Worm (Caenorhabditis elegans) whole organism, young adult: ENCODE data around the gene pigk-1.
A peak's percentile ranks its signal among the peaks of the same experiment; 100 is the strongest.

Source experiments
- B0035.1 ChIP-seq: sonication (generic microtip); optimal IDR thresholded peaks from 2 replicates; lab custom pipeline; 2016; ENCODE audit warnings: missing genetic modification characterization, mild to moderate bottlenecking, missing compliant biosample characterization, missing genotype, missing genetic modification reagents
- B0336.3 ChIP-seq: fragments of 200-800 bp; sonication (Bioruptor generic); IDR thresholded peaks from 2 replicates; pipeline ENCODE4 v1.3.6; 2022; ENCODE audit warnings: missing genetic modification characterization, missing compliant biosample characterization
- C17E4.6 ChIP-seq: fragments of 200-800 bp; sonication (Bioruptor generic); IDR thresholded peaks from 2 replicates; pipeline ENCODE4 v1.3.6; 2022; ENCODE audit warnings: missing genetic modification reagents, missing genetic modification characterization, missing compliant biosample characterization
- F39B2.1 ChIP-seq: fragments of 200-800 bp; sonication (Bioruptor generic); IDR thresholded peaks from 2 replicates; pipeline ENCODE4 v1.3.6; 2022; ENCODE audit warnings: missing genetic modification reagents, missing genetic modification characterization, missing compliant biosample characterization
- F52B5.7 ChIP-seq: sonication (generic microtip); optimal IDR thresholded peaks from 2 replicates; lab custom pipeline; 2016; ENCODE audit warnings: mild to moderate bottlenecking, missing genetic modification characterization, missing compliant biosample characterization
- F57C9.4 ChIP-seq: sonication (generic microtip); optimal IDR thresholded peaks from 2 replicates; lab custom pipeline; 2017; ENCODE audit warnings: mild to moderate bottlenecking, missing genetic modification characterization, missing compliant biosample characterization
- K12H6.12 ChIP-seq: fragments of 200-800 bp; sonication (Bioruptor generic); optimal IDR thresholded peaks from 2 replicates; lab custom pipeline; 2018; ENCODE audit warnings: mild to moderate bottlenecking, missing genetic modification characterization, missing compliant biosample characterization
- T07F8.4 ChIP-seq: sonication (generic microtip); optimal IDR thresholded peaks from 2 replicates; lab custom pipeline; 2016; ENCODE audit warnings: mild to moderate bottlenecking, missing genetic modification characterization, moderate library complexity, missing compliant biosample characterization
- T26A5.8 ChIP-seq: sonication (generic microtip); optimal IDR thresholded peaks from 2 replicates; lab custom pipeline; 2016; ENCODE audit warnings: missing genetic modification characterization, missing compliant biosample characterization
- Y53G8AR.9 ChIP-seq: fragments of 200-800 bp; sonication (Bioruptor generic); conservative IDR thresholded peaks from 2 replicates; pipeline ENCODE4 v1.3.6; 2022; ENCODE audit warnings: missing genetic modification reagents, missing genetic modification characterization, missing compliant biosample characterization
- Y67H2A.10 ChIP-seq: fragments of 200-800 bp; sonication (Bioruptor generic); conservative IDR thresholded peaks from 2 replicates; pipeline ENCODE4 v1.3.6; 2022; ENCODE audit warnings: missing genetic modification reagents, missing genetic modification characterization, missing compliant biosample characterization
- ZK185.1 ChIP-seq: sonication (generic microtip); optimal IDR thresholded peaks from 2 replicates; lab custom pipeline; 2016; ENCODE audit warnings: mild to moderate bottlenecking, missing genetic modification characterization, missing compliant biosample characterization; ENCODE audit not compliant: poor library complexity, severe bottlenecking
- aptf-2 ChIP-seq: fragments of 200-800 bp; sonication (Bioruptor generic); conservative IDR thresholded peaks from 2 replicates; pipeline ENCODE4 v1.3.6; 2022; ENCODE audit warnings: missing genetic modification reagents, missing genetic modification characterization, missing compliant biosample characterization
- atf-7 ChIP-seq: sonication (generic microtip); optimal IDR thresholded peaks from 2 replicates; lab custom pipeline; 2017; ENCODE audit warnings: mild to moderate bottlenecking, missing genetic modification characterization, missing compliant biosample characterization
- athp-1 ChIP-seq: sonication (generic microtip); optimal IDR thresholded peaks from 2 replicates; lab custom pipeline; 2017; ENCODE audit warnings: mild to moderate bottlenecking, missing genetic modification characterization, missing compliant biosample characterization
- bed-2 ChIP-seq: fragments of 200-800 bp; sonication (Bioruptor generic); IDR thresholded peaks from 2 replicates; pipeline ENCODE4 v1.3.6; 2022; ENCODE audit warnings: missing genetic modification reagents, missing genetic modification characterization, missing compliant biosample characterization
- ccch-3 ChIP-seq: fragments of 200-800 bp; sonication (Bioruptor generic); optimal IDR thresholded peaks from 2 replicates; lab custom pipeline; 2018; ENCODE audit warnings: mild to moderate bottlenecking, missing genetic modification characterization, missing compliant biosample characterization
- ceh-100 ChIP-seq: fragments of 200-800 bp; sonication (Bioruptor generic); IDR thresholded peaks from 2 replicates; pipeline ENCODE4 v1.3.6; 2022; ENCODE audit warnings: missing genetic modification reagents, missing genetic modification characterization, missing compliant biosample characterization
- ceh-27 ChIP-seq: fragments of 200-800 bp; sonication (Bioruptor generic); optimal IDR thresholded peaks from 2 replicates; lab custom pipeline; 2018; ENCODE audit warnings: mild to moderate bottlenecking, missing genetic modification characterization, moderate library complexity, missing compliant biosample characterization
- ceh-40 ChIP-seq: fragments of 200-800 bp; sonication (Bioruptor generic); IDR thresholded peaks from 2 replicates; pipeline ENCODE4 v1.3.6; 2022; ENCODE audit warnings: missing genetic modification characterization, missing compliant biosample characterization
- ceh-58 ChIP-seq: fragments of 200-800 bp; sonication (Bioruptor generic); IDR thresholded peaks from 2 replicates; pipeline ENCODE4 v1.3.6; 2022; ENCODE audit warnings: missing genetic modification characterization, missing compliant biosample characterization
- ceh-79 ChIP-seq: sonication (generic microtip); optimal IDR thresholded peaks from 2 replicates; lab custom pipeline; 2017; ENCODE audit warnings: mild to moderate bottlenecking, missing genetic modification characterization, missing compliant biosample characterization
- ceh-91 ChIP-seq: fragments of 200-800 bp; sonication (Bioruptor generic); IDR thresholded peaks from 2 replicates; pipeline ENCODE4 v1.3.6; 2022; ENCODE audit warnings: missing genetic modification reagents, missing genetic modification characterization, missing compliant biosample characterization
- dox-1 ChIP-seq: fragments of 200-800 bp; sonication (Bioruptor generic); IDR thresholded peaks from 2 replicates; pipeline ENCODE4 v1.3.6; 2022; ENCODE audit warnings: missing genetic modification reagents, missing genetic modification characterization, missing compliant biosample characterization
- efl-1 ChIP-seq: fragments of 150-350 bp; optimal IDR thresholded peaks from 2 replicates; lab custom pipeline; 2014; ENCODE audit warnings: missing biosample characterization, missing genetic modification reagents, missing genetic modification characterization
- egl-44 ChIP-seq: fragments of 200-800 bp; sonication (Bioruptor generic); IDR thresholded peaks from 2 replicates; pipeline ENCODE4 v1.3.6; 2022; ENCODE audit warnings: missing genetic modification reagents, missing genetic modification characterization, missing compliant biosample characterization
- ets-4 ChIP-seq: fragments of 200-800 bp; sonication (Bioruptor generic); optimal IDR thresholded peaks from 2 replicates; lab custom pipeline; 2018; ENCODE audit warnings: mild to moderate bottlenecking, missing genetic modification characterization, missing compliant biosample characterization
- gei-17 ChIP-seq: fragments of 200-800 bp; sonication (Bioruptor generic); optimal IDR thresholded peaks from 2 replicates; lab custom pipeline; 2018; ENCODE audit warnings: mild to moderate bottlenecking, missing genetic modification characterization, missing compliant biosample characterization
- hlh-12 ChIP-seq: sonication (generic microtip); optimal IDR thresholded peaks from 2 replicates; lab custom pipeline; 2016; ENCODE audit warnings: missing genetic modification characterization, missing compliant biosample characterization
- hlh-26 ChIP-seq: fragments of 200-800 bp; sonication (Bioruptor generic); conservative IDR thresholded peaks from 2 replicates; pipeline ENCODE4 v1.3.6; 2022; ENCODE audit warnings: missing genetic modification reagents, missing genetic modification characterization, missing compliant biosample characterization
- hmg-1.2 ChIP-seq: fragments of 200-800 bp; sonication (Bioruptor generic); IDR thresholded peaks from 2 replicates; pipeline ENCODE4 v1.3.6; 2022; ENCODE audit warnings: missing genetic modification reagents, missing genetic modification characterization, missing compliant biosample characterization
- hrde-1 ChIP-seq: sonication (generic microtip); optimal IDR thresholded peaks from 2 replicates; lab custom pipeline; 2016; ENCODE audit warnings: missing genetic modification characterization, mild to moderate bottlenecking, missing compliant biosample characterization, moderate library complexity, missing genotype, missing genetic modification reagents, borderline replicate concordance
- lag-1 ChIP-seq: fragments of 200-800 bp; sonication (Bioruptor generic); IDR thresholded peaks from 2 replicates; pipeline ENCODE4 v1.3.6; 2022; ENCODE audit warnings: missing genetic modification reagents, missing genetic modification characterization, missing compliant biosample characterization
- let-526 ChIP-seq: fragments of 200-800 bp; sonication (Bioruptor generic); IDR thresholded peaks from 2 replicates; pipeline ENCODE4 v1.3.6; 2022; ENCODE audit warnings: missing genetic modification reagents, missing genetic modification characterization, missing compliant biosample characterization
- lin-40 ChIP-seq: sonication (generic microtip); optimal IDR thresholded peaks from 2 replicates; lab custom pipeline; 2016; ENCODE audit warnings: missing genetic modification characterization, mild to moderate bottlenecking, missing compliant biosample characterization, missing genotype, missing genetic modification reagents
- madf-3 ChIP-seq: fragments of 200-800 bp; sonication (Bioruptor generic); IDR thresholded peaks from 2 replicates; pipeline ENCODE4 v1.3.6; 2022; ENCODE audit warnings: missing genetic modification reagents, missing genetic modification characterization, missing compliant biosample characterization
- madf-6 ChIP-seq: fragments of 200-800 bp; sonication (Bioruptor generic); IDR thresholded peaks from 2 replicates; pipeline ENCODE4 v1.3.6; 2022; ENCODE audit warnings: missing genetic modification reagents, missing genetic modification characterization, missing compliant biosample characterization
- madf-8 ChIP-seq: fragments of 200-800 bp; sonication (Bioruptor generic); conservative IDR thresholded peaks from 2 replicates; pipeline ENCODE4 v1.3.6; 2022; ENCODE audit warnings: missing genetic modification reagents, missing genetic modification characterization, missing compliant biosample characterization
- mcd-1 ChIP-seq: fragments of 200-800 bp; sonication (Bioruptor generic); IDR thresholded peaks from 2 replicates; pipeline ENCODE4 v1.3.6; 2022; ENCODE audit warnings: missing genetic modification reagents, missing genetic modification characterization, missing compliant biosample characterization
- mel-28 ChIP-seq: sonication (generic microtip); optimal IDR thresholded peaks from 2 replicates; lab custom pipeline; 2016; ENCODE audit warnings: borderline replicate concordance, mild to moderate bottlenecking, missing genetic modification characterization, missing compliant biosample characterization
- nhr-120 ChIP-seq: fragments of 200-800 bp; sonication (Bioruptor generic); IDR thresholded peaks from 2 replicates; pipeline ENCODE4 v1.3.6; 2022; ENCODE audit warnings: missing genetic modification characterization, missing compliant biosample characterization
- nhr-80 ChIP-seq: sonication (generic microtip); optimal IDR thresholded peaks from 2 replicates; lab custom pipeline; 2016; ENCODE audit warnings: missing genetic modification characterization, missing compliant biosample characterization
- nhr-90 ChIP-seq: sonication (generic microtip); optimal IDR thresholded peaks from 2 replicates; lab custom pipeline; 2016; ENCODE audit warnings: missing genotype, mild to moderate bottlenecking, missing genetic modification characterization, missing compliant biosample characterization
- pha-4 ChIP-seq: fragments of 150-350 bp; sonication (generic microtip); optimal IDR thresholded peaks from 2 replicates; lab custom pipeline; 2014; ENCODE audit warnings: missing biosample characterization, missing genetic modification reagents, missing genetic modification characterization
- repo-1 ChIP-seq: sonication (generic microtip); optimal IDR thresholded peaks from 2 replicates; lab custom pipeline; 2017; ENCODE audit warnings: mild to moderate bottlenecking, missing genetic modification characterization, missing compliant biosample characterization
- tbp1 ChIP-seq: fragments of 200-800 bp; sonication (Bioruptor generic); optimal IDR thresholded peaks from 2 replicates; lab custom pipeline; 2018; ENCODE audit warnings: mild to moderate bottlenecking, missing genetic modification characterization, missing compliant biosample characterization
- tlf-1 ChIP-seq: fragments of 200-800 bp; sonication (Bioruptor generic); optimal IDR thresholded peaks from 2 replicates; lab custom pipeline; 2018; ENCODE audit warnings: mild to moderate bottlenecking, missing genetic modification characterization, missing compliant biosample characterization
- zfh-2 ChIP-seq: fragments of 200-800 bp; sonication (Bioruptor generic); conservative IDR thresholded peaks from 2 replicates; pipeline ENCODE4 v1.3.6; 2022; ENCODE audit warnings: missing genetic modification reagents, missing genetic modification characterization, missing compliant biosample characterization
- ztf-26 ChIP-seq: sonication (generic microtip); optimal IDR thresholded peaks from 2 replicates; lab custom pipeline; 2017; ENCODE audit warnings: missing genetic modification characterization, missing compliant biosample characterization

pigk-1 gene

ce11 chrIV:11142314-11143227, 32.8 kb upstream of the pigk-1 start, which contains the start of gene skih-2 (continued):
- TF ChIP-seq ceh-79 (tag; lab: Kevin White, UChicago) (no peak), B0336.3 (GFP tag; lab: Robert Waterston, UW) (no peak), efl-1 (peak; percentile 72), ceh-58 (GFP tag; lab: Robert Waterston, UW) (no peak), lag-1 (GFP tag; lab: Robert Waterston, UW) (no peak), dox-1 (GFP tag; lab: Robert Waterston, UW) (no peak), F52B5.7 (no peak), pha-4 (tag; lab: Kevin White, UChicago) (no peak), mcd-1 (GFP tag; lab: Robert Waterston, UW) (no peak), C17E4.6 (no peak), hrde-1 (no peak), gei-17 (no peak), B0035.1 (no peak), lin-40 (no peak), aptf-2 (GFP tag; lab: Robert Waterston, UW) (no peak), T26A5.8 (tag; lab: Kevin White, UChicago) (no peak), ceh-100 (peak; percentile 44), athp-1 (tag; lab: Kevin White, UChicago) (no peak), Y53G8AR.9 (GFP tag; lab: Robert Waterston, UW) (no peak), atf-7 (tag; lab: Kevin White, UChicago) (no peak), let-526 (no peak), hlh-26 (GFP tag; lab: Robert Waterston, UW) (no peak), ZK185.1 (tag; lab: Kevin White, UChicago) (no peak), tbp1 (GFP tag; lab: Kevin White, UChicago) (no peak), repo-1 (tag; lab: Kevin White, UChicago) (no peak), K12H6.12 (tag; lab: Kevin White, UChicago) (no peak), ccch-3 (GFP tag; lab: Kevin White, UChicago) (no peak), ets-4 (GFP tag; lab: Kevin White, UChicago) (no peak), nhr-90 (tag; lab: Kevin White, UChicago) (no peak), T07F8.4 (tag; lab: Kevin White, UChicago) (no peak), F57C9.4 (no peak), bed-2 (GFP tag; lab: Robert Waterston, UW) (no peak), egl-44 (no peak), ceh-27 (GFP tag; lab: Kevin White, UChicago) (no peak), mel-28 (tag; lab: Kevin White, UChicago) (no peak), zfh-2 (GFP tag; lab: Robert Waterston, UW) (no peak), madf-8 (peak; percentile 78), madf-6 (GFP tag; lab: Robert Waterston, UW) (peak; percentile 95), tlf-1 (GFP tag; lab: Kevin White, UChicago) (no peak), nhr-120 (GFP tag; lab: Robert Waterston, UW) (no peak), ceh-40 (GFP tag; lab: Robert Waterston, UW) (no peak), madf-3 (GFP tag; lab: Robert Waterston, UW) (no peak), Y67H2A.10 (no peak), ceh-91 (peak; percentile 73), hmg-1.2 (GFP tag; lab: Robert Waterston, UW) (no peak), F39B2.1 (GFP tag; lab: Robert Waterston, UW) (no peak), nhr-80 (tag; lab: Kevin White, UChicago) (no peak), hlh-12 (tag; lab: Kevin White, UChicago) (no peak), ztf-26 (tag; lab: Kevin White, UChicago) (no peak)
